Worm (Caenorhabditis elegans): Measurements from ENCODE around the gene F55B11.6.
"Not testable (repeated sequence)": the region's sequence is repeated elsewhere in the genome, so short reads cannot be mapped to it uniquely, and the experiment has no call there.

- TF ChIP-seq F57C9.4 (tag; optimal IDR thresholded peaks at IDR 0.05); chd-7 (tag; optimal IDR thresholded peaks at IDR 0.05); snpc-4 (GFP tag; optimal IDR thresholded peaks at IDR 0.05); snpc-4 (tag; optimal IDR thresholded peaks at IDR 0.05); hmg-20 (GFP tag; IDR thresholded peaks at IDR 0.05); unc-130 (GFP tag; optimal IDR thresholded peaks at IDR 0.05); rcor-1 (GFP tag; IDR thresholded peaks at IDR 0.05); sea-2 (GFP tag; IDR thresholded peaks at IDR 0.05); K11D2.4 (GFP tag; IDR thresholded peaks at IDR 0.05); nhr-27 (tag; optimal IDR thresholded peaks at IDR 0.05); madf-6 (GFP tag; IDR thresholded peaks at IDR 0.05); aptf-2 (GFP tag; conservative IDR thresholded peaks at IDR 0.05); Y79H2A.3 (GFP tag; conservative IDR thresholded peaks at IDR 0.05): not testable (repeated sequence)
Observed at ce11 chrIV:14461343-14461742, 44.3 kb upstream of the F55B11.6 start.
